Worm (Caenorhabditis elegans) whole organism, mixed stage, embryonic: ENCODE results near the gene nop-1.

Experiments
- flh-1 ChIP-seq: fragments of 200-800 bp; sonication (Bioruptor generic); optimal IDR thresholded peaks from 2 replicates; lab custom pipeline; 2018; ENCODE audit warnings: mild to moderate bottlenecking, missing genetic modification characterization, moderate library complexity, missing compliant biosample characterization
- mep-1 ChIP-seq: fragments of 150-350 bp; optimal IDR thresholded peaks from 2 replicates; lab custom pipeline; 2017; ENCODE audit warnings: missing biosample characterization, missing genetic modification reagents, missing genetic modification characterization, inconsistent platforms
- nhr-12 ChIP-seq: fragments of 150-350 bp; optimal IDR thresholded peaks from 2 replicates; lab custom pipeline; 2014; ENCODE audit warnings: missing biosample characterization, missing genetic modification characterization
- sem-2 ChIP-seq: fragments of 200-800 bp; sonication (Bioruptor generic); optimal IDR thresholded peaks from 2 replicates; lab custom pipeline; 2018; ENCODE audit warnings: mild to moderate bottlenecking, missing genetic modification characterization, missing compliant biosample characterization
- snpc-4 ChIP-seq: fragments of 150-350 bp; optimal IDR thresholded peaks from 2 replicates; lab custom pipeline; 2014; ENCODE audit warnings: missing biosample characterization, missing genetic modification characterization
- sptf-1 ChIP-seq: sonication (generic microtip); optimal IDR thresholded peaks from 2 replicates; lab custom pipeline; 2017; ENCODE audit warnings: mild to moderate bottlenecking, missing genetic modification characterization, moderate library complexity, missing compliant biosample characterization
- unc-62 ChIP-seq: fragments of 150-350 bp; optimal IDR thresholded peaks from 2 replicates; lab custom pipeline; 2014; ENCODE audit warnings: missing biosample characterization, missing genetic modification reagents, missing genetic modification characterization
- ztf-11 ChIP-seq: fragments of 150-350 bp; optimal IDR thresholded peaks from 2 replicates; lab custom pipeline; 2014; ENCODE audit warnings: missing biosample characterization, missing genetic modification characterization

- TF ChIP-seq unc-62 (GFP tag; lab: Kevin White, UChicago) (no peak), ztf-11 (no peak), sem-2 (GFP tag; lab: Kevin White, UChicago) (no peak), mep-1 (tag; lab: Kevin White, UChicago) (no peak), nhr-12 (no peak), snpc-4 (tag; lab: Kevin White, UChicago) (no peak), flh-1 (GFP tag; lab: Kevin White, UChicago) (no peak), sptf-1 (no peak)
Measured at ce11 chrIII:5980274-5980918, 21.9 kb downstream of the nop-1 start.
